Worm (Caenorhabditis elegans): ENCODE measurements around the gene C34D4.4.

The C34D4.4 gene

DNA sequence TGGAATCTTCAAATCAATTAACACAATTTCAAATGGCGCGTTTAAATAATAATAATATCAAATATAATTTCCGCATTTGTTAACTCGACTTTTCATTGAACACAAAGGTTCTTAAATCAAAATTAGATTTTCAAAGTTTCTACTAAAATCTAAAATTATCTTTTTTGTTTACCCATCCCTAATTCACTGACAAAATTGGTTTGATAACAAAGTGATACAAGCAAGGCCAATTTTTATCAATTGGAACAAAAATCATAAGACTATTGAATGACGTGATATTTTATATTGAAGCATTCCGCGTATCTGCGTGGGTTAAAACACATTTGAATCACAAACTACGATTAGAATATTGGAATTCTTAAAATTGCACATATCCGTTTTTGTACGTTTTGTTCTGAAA lies 41.2 kb downstream of the C34D4.4 start:
- TF ChIP-seq elt-3 (tag; optimal IDR thresholded peaks at IDR 0.05) (peak in 1 of 3 experiments; percentile 21), tbx-2 (tag; optimal IDR thresholded peaks at IDR 0.05) (no peak), ztf-11 (tag; optimal IDR thresholded peaks at IDR 0.05) (no peak), nfya-1 (tag; optimal IDR thresholded peaks at IDR 0.05; ENCODE audit: insufficient read depth) (no peak), lin-39 (tag; optimal IDR thresholded peaks at IDR 0.05) (no peak), ceh-9 (tag; optimal IDR thresholded peaks at IDR 0.05) (no peak), hmg-11 (tag; optimal IDR thresholded peaks at IDR 0.05) (no peak), fos-1 (tag; optimal IDR thresholded peaks at IDR 0.05) (no peak), R02D3.7 (tag; optimal IDR thresholded peaks at IDR 0.05) (no peak), ceh-28 (tag; optimal IDR thresholded peaks at IDR 0.05) (peak; percentile 18), egl-27 (tag; optimal IDR thresholded peaks at IDR 0.05) (no peak), fkh-10 (GFP tag; optimal IDR thresholded peaks at IDR 0.05) (no peak), nhr-67 (tag; optimal IDR thresholded peaks at IDR 0.05) (no peak), zag-1 (tag; optimal IDR thresholded peaks at IDR 0.05) (no peak), ama-1 (optimal IDR thresholded peaks at IDR 0.05) (no peak), pqm-1 (tag; optimal IDR thresholded peaks at IDR 0.05) (peak; percentile 94), elt-2 (tag; optimal IDR thresholded peaks at IDR 0.05) (peak; percentile 94), jun-1 (tag; optimal IDR thresholded peaks at IDR 0.05) (peak; percentile 77), fkh-2 (tag; optimal IDR thresholded peaks at IDR 0.05) (no peak), egl-5 (tag; optimal IDR thresholded peaks at IDR 0.05) (no peak)

DNA sequence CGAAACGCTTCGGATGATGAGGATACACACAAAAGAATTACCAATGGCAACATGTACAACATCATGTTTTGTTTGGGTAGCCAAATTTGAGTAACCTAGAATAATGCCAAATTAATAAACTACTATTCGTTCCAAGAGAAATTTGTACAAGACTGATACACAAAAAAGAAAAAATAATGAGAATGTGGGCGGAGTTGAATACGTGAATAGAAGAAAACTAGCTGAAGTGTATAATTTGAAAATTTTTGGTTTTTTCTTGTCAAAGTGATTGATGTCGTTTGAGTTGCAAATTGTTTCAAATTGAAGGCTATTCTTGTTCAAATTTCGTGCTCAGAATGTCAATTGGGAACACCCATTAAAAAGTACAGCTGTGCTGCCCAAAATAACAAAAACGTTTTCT lies 42.6 kb downstream of the C34D4.4 start, which contains the start of gene R13A1.5:
Gene R13A1.5 (minus strand): TSS at position 101 of the 400 bp plus-strand sequence.
- TF ChIP-seq nfya-1 (tag; optimal IDR thresholded peaks at IDR 0.05; ENCODE audit: insufficient read depth), result no peak
- no peak for TF ChIP-seq ceh-16 (tag; optimal IDR thresholded peaks at IDR 0.05)
- TF ChIP-seq sea-2 (GFP tag; optimal IDR thresholded peaks at IDR 0.05), result no peak
- TF ChIP-seq ZK546.5 (tag; optimal IDR thresholded peaks at IDR 0.05), result no peak
- TF ChIP-seq unc-62 (GFP tag; optimal IDR thresholded peaks at IDR 0.05), result no peak
- no peak for TF ChIP-seq zag-1 (tag; optimal IDR thresholded peaks at IDR 0.05)
- no peak for TF ChIP-seq fkh-2 (tag; optimal IDR thresholded peaks at IDR 0.05)
- TF ChIP-seq nhr-67 (tag; optimal IDR thresholded peaks at IDR 0.05), result no peak

- TF ChIP-seq fkh-10 (GFP tag; optimal IDR thresholded peaks at IDR 0.05) (no peak), ceh-9 (tag; optimal IDR thresholded peaks at IDR 0.05) (no peak), elt-3 (tag; optimal IDR thresholded peaks at IDR 0.05) (no peak), ztf-11 (tag; optimal IDR thresholded peaks at IDR 0.05) (no peak), nhr-237 (tag; optimal IDR thresholded peaks at IDR 0.05) (no peak), nhr-11 (tag; optimal IDR thresholded peaks at IDR 0.05) (no peak), ceh-82 (tag; optimal IDR thresholded peaks at IDR 0.05) (no peak), lin-39 (tag; optimal IDR thresholded peaks at IDR 0.05) (no peak)
Observed at ce11 chrIV:7195734-7196133, 46.6 kb downstream of the C34D4.4 start, which contains the start of gene best-16. best-16 (minus strand) TSS chrIV:7195834.

DNA sequence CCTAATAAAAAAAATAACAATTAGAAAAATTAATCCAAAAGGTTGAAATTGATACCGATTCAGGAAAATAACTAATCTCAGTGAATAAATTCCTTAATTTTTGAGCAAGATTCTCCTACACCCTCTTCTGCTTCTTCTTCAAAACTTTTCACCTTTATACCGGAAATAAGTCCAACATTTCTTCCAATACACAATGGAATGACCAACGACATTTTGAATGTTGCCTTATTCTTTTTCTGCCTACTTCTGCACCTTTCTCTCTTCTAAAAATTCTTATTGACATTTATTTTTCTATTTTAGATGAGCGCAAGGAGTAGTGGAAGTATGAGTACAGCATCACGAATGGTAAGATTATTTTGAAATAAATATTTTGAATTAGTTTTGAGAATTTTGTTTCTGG lies 47.7 kb downstream of the C34D4.4 start, which contains the start of gene unc-8:
Gene unc-8 (plus strand): TSS at position 301 of the 400 bp plus-strand sequence.
- TF ChIP-seq nfya-1 (tag; optimal IDR thresholded peaks at IDR 0.05; ENCODE audit: insufficient read depth) (no peak), egl-27 (tag; optimal IDR thresholded peaks at IDR 0.05) (no peak), egl-5 (tag; optimal IDR thresholded peaks at IDR 0.05) (no peak), fos-1 (tag; optimal IDR thresholded peaks at IDR 0.05) (no peak), nhr-77 (tag; optimal IDR thresholded peaks at IDR 0.05) (no peak), ama-1 (optimal IDR thresholded peaks at IDR 0.05) (no peak), unc-39 (tag; optimal IDR thresholded peaks at IDR 0.05) (no peak), R02D3.7 (tag; optimal IDR thresholded peaks at IDR 0.05) (no peak), ztf-4 (tag; optimal IDR thresholded peaks at IDR 0.05) (no peak), nhr-67 (tag; optimal IDR thresholded peaks at IDR 0.05) (no peak), elt-3 (tag; optimal IDR thresholded peaks at IDR 0.05) (no peak), pqm-1 (tag; optimal IDR thresholded peaks at IDR 0.05) (no peak), nhr-12 (tag; optimal IDR thresholded peaks at IDR 0.05) (no peak), nhr-25 (tag; optimal IDR thresholded peaks at IDR 0.05) (no peak), mdl-1 (tag; optimal IDR thresholded peaks at IDR 0.05) (no peak), lin-15B (tag; optimal IDR thresholded peaks at IDR 0.05) (no peak), ZK546.5 (tag; optimal IDR thresholded peaks at IDR 0.05) (no peak), nhr-237 (tag; optimal IDR thresholded peaks at IDR 0.05) (no peak), pha-4 (tag; optimal IDR thresholded peaks at IDR 0.05) (no peak)

Measured in whole organism, L3 larva.